Worm (Caenorhabditis elegans) whole organism, L3 larva: Measurements from ENCODE around the gene fis-2.

ENCODE experiments used
- R02D3.7 ChIP-seq: fragments of 150-350 bp; optimal IDR thresholded peaks from 2 replicates; lab custom pipeline; 2014; ENCODE audit warnings: missing biosample characterization, missing genetic modification characterization
- ZK546.5 ChIP-seq: sonication (generic microtip); optimal IDR thresholded peaks from 2 replicates; lab custom pipeline; 2017; ENCODE audit warnings: missing biosample characterization, missing genetic modification characterization
- aly-2 ChIP-seq: fragments of 150-350 bp; optimal IDR thresholded peaks from 2 replicates; lab custom pipeline; 2014; ENCODE audit warnings: missing biosample characterization, missing genetic modification characterization
- ama-1 ChIP-seq: fragments of 150-350 bp; optimal IDR thresholded peaks from 2 replicates; lab custom pipeline; 2018
- ceh-28 ChIP-seq: fragments of 150-350 bp; optimal IDR thresholded peaks from 2 replicates; lab custom pipeline; 2014; ENCODE audit warnings: missing biosample characterization, missing genetic modification reagents, missing genetic modification characterization
- ceh-82 ChIP-seq: fragments of 150-350 bp; optimal IDR thresholded peaks from 2 replicates; lab custom pipeline; 2014; ENCODE audit warnings: missing biosample characterization, missing genetic modification characterization
- ceh-9 ChIP-seq: sonication (generic microtip); optimal IDR thresholded peaks from 2 replicates; lab custom pipeline; 2018; ENCODE audit warnings: missing biosample characterization, missing genetic modification characterization
- daf-12 ChIP-seq: fragments of 150-350 bp; optimal IDR thresholded peaks from 2 replicates; lab custom pipeline; 2014; ENCODE audit warnings: missing biosample characterization, missing genetic modification reagents, missing genetic modification characterization
- egl-27 ChIP-seq: sonication (generic microtip); optimal IDR thresholded peaks from 4 replicates; lab custom pipeline; 2017; ENCODE audit warnings: missing biosample characterization, missing genetic modification reagents, missing genetic modification characterization
- egl-5 ChIP-seq: fragments of 150-350 bp; optimal IDR thresholded peaks from 2 replicates; lab custom pipeline; 2017; ENCODE audit warnings: missing biosample characterization, missing genetic modification reagents, missing genetic modification characterization, inconsistent platforms
- elt-1 ChIP-seq: fragments of 150-350 bp; optimal IDR thresholded peaks from 2 replicates; lab custom pipeline; 2014; ENCODE audit warnings: missing biosample characterization, missing genetic modification characterization
- elt-2 ChIP-seq: sonication (generic microtip); optimal IDR thresholded peaks from 2 replicates; lab custom pipeline; 2016; ENCODE audit warnings: missing genetic modification reagents, mild to moderate bottlenecking, missing genetic modification characterization, missing compliant biosample characterization
- elt-3 ChIP-seq, 3 experiments: fragments of 150-350 bp in 1 of 3; sonication (generic microtip) in 2 of 3; optimal IDR thresholded peaks; 2 replicates in 2 of 3; 4 replicates in 1 of 3; lab custom pipeline; 2014 to 2017; ENCODE audit warnings: missing biosample characterization in 3 of 3, missing genetic modification characterization in 3 of 3
- eor-1 ChIP-seq, 2 experiments: fragments of 150-350 bp; optimal IDR thresholded peaks; 2 replicates each; lab custom pipeline; 2014 to 2018; ENCODE audit warnings: missing biosample characterization in 2 of 2, missing genetic modification characterization in 2 of 2
- fkh-10 ChIP-seq: sonication (generic microtip); optimal IDR thresholded peaks from 2 replicates; lab custom pipeline; 2017; ENCODE audit warnings: missing biosample characterization, missing genetic modification reagents, missing genetic modification characterization
- fkh-2 ChIP-seq: fragments of 150-350 bp; optimal IDR thresholded peaks from 2 replicates; lab custom pipeline; 2014; ENCODE audit warnings: missing biosample characterization, missing genetic modification reagents, missing genetic modification characterization
- hmg-11 ChIP-seq: sonication (generic microtip); optimal IDR thresholded peaks from 2 replicates; lab custom pipeline; 2016; ENCODE audit warnings: missing genetic modification characterization, missing compliant biosample characterization
- jun-1 ChIP-seq: fragments of 150-350 bp; optimal IDR thresholded peaks from 2 replicates; lab custom pipeline; 2014; ENCODE audit warnings: missing biosample characterization, missing genetic modification reagents, missing genetic modification characterization
- lin-15B ChIP-seq: fragments of 150-350 bp; optimal IDR thresholded peaks from 2 replicates; lab custom pipeline; 2014; ENCODE audit warnings: missing biosample characterization, missing genetic modification characterization
- lin-39 ChIP-seq: fragments of 150-350 bp; optimal IDR thresholded peaks from 2 replicates; lab custom pipeline; 2018; ENCODE audit warnings: missing biosample characterization, missing genetic modification reagents, missing genetic modification characterization
- lsy-12 ChIP-seq: sonication (generic microtip); optimal IDR thresholded peaks from 2 replicates; lab custom pipeline; 2016; ENCODE audit warnings: mild to moderate bottlenecking, missing genetic modification characterization, missing compliant biosample characterization
- mdl-1 ChIP-seq: fragments of 150-350 bp; optimal IDR thresholded peaks from 2 replicates; lab custom pipeline; 2014; ENCODE audit warnings: missing biosample characterization, missing genetic modification characterization
- mml-1 ChIP-seq: fragments of 150-350 bp; sonication (generic microtip); optimal IDR thresholded peaks from 3 replicates; lab custom pipeline; 2014; ENCODE audit warnings: missing biosample characterization, missing genetic modification characterization
- nfya-1 ChIP-seq: sonication (generic microtip); optimal IDR thresholded peaks from 2 replicates; lab custom pipeline; 2017; ENCODE audit warnings: missing genetic modification characterization, mild to moderate bottlenecking, missing compliant biosample characterization, antibody characterized with exemption, moderate library complexity; ENCODE audit not compliant: insufficient read depth
- nhr-237 ChIP-seq: fragments of 150-350 bp; optimal IDR thresholded peaks from 2 replicates; lab custom pipeline; 2014; ENCODE audit warnings: missing biosample characterization, missing genetic modification characterization
- nhr-25 ChIP-seq: sonication (generic microtip); optimal IDR thresholded peaks from 2 replicates; lab custom pipeline; 2017; ENCODE audit warnings: missing biosample characterization, missing genetic modification characterization
- nhr-28 ChIP-seq: fragments of 150-350 bp; optimal IDR thresholded peaks from 2 replicates; lab custom pipeline; 2014; ENCODE audit warnings: missing biosample characterization, missing genetic modification characterization
- nhr-43 ChIP-seq: sonication (generic microtip); optimal IDR thresholded peaks from 2 replicates; lab custom pipeline; 2016; ENCODE audit warnings: mild to moderate bottlenecking, missing genetic modification characterization, missing compliant biosample characterization; ENCODE audit not compliant: poor library complexity, severe bottlenecking
- nhr-67 ChIP-seq: fragments of 150-350 bp; optimal IDR thresholded peaks from 2 replicates; lab custom pipeline; 2014; ENCODE audit warnings: missing biosample characterization, missing genetic modification characterization
- nhr-77 ChIP-seq: fragments of 150-350 bp; optimal IDR thresholded peaks from 2 replicates; lab custom pipeline; 2014; ENCODE audit warnings: missing biosample characterization, missing genetic modification characterization
- pha-4 ChIP-seq: fragments of 150-350 bp; optimal IDR thresholded peaks from 2 replicates; lab custom pipeline; 2014; ENCODE audit warnings: missing biosample characterization, missing genetic modification reagents, missing genetic modification characterization
- pqm-1 ChIP-seq: fragments of 150-350 bp; optimal IDR thresholded peaks from 2 replicates; lab custom pipeline; 2017; ENCODE audit warnings: missing biosample characterization, missing genetic modification characterization, inconsistent platforms
- sea-2 ChIP-seq: fragments of 150-350 bp; sonication (generic microtip); optimal IDR thresholded peaks from 4 replicates; lab custom pipeline; 2014; ENCODE audit warnings: missing biosample characterization, missing genetic modification reagents, missing genetic modification characterization
- skn-1 ChIP-seq: fragments of 150-350 bp; optimal IDR thresholded peaks from 2 replicates; lab custom pipeline; 2014; ENCODE audit warnings: missing biosample characterization, missing genetic modification characterization
- snpc-4 ChIP-seq: fragments of 150-350 bp; optimal IDR thresholded peaks from 2 replicates; lab custom pipeline; 2014; ENCODE audit warnings: missing biosample characterization, missing genetic modification characterization
- tbx-2 ChIP-seq: sonication (generic microtip); optimal IDR thresholded peaks from 2 replicates; lab custom pipeline; 2016; ENCODE audit warnings: mild to moderate bottlenecking, missing genetic modification characterization, missing compliant biosample characterization
- unc-39 ChIP-seq: sonication (generic microtip); optimal IDR thresholded peaks from 4 replicates; lab custom pipeline; 2017; ENCODE audit warnings: missing biosample characterization, missing genetic modification characterization
- unc-62 ChIP-seq: fragments of 150-350 bp; sonication (generic microtip); optimal IDR thresholded peaks from 4 replicates; lab custom pipeline; 2014; ENCODE audit warnings: missing biosample characterization, missing genetic modification reagents, missing genetic modification characterization
- zag-1 ChIP-seq: fragments of 150-350 bp; optimal IDR thresholded peaks from 2 replicates; lab custom pipeline; 2014; ENCODE audit warnings: missing biosample characterization, missing genetic modification characterization

fis-2 gene

ce11 chrX:8318950-8319349 lies 33.9 kb upstream of the fis-2 start, which contains the start of gene srh-11:
TSS of gene srh-11 (minus strand) at chrX:8319050.
- TF ChIP-seq lin-39 (tag; lab: Kevin White, UChicago) (no peak), nhr-237 (tag; lab: Kevin White, UChicago) (no peak), aly-2 (no peak), elt-2 (tag; lab: Kevin White, UChicago) (no peak), unc-39 (tag; lab: Kevin White, UChicago) (no peak)

- TF ChIP-seq R02D3.7 (no peak), daf-12 (tag; lab: Kevin White, UChicago) (no peak), nhr-237 (tag; lab: Kevin White, UChicago) (no peak), nhr-67 (tag; lab: Kevin White, UChicago) (no peak), ceh-9 (tag; lab: Kevin White, UChicago) (no peak), egl-5 (no peak), egl-27 (tag; lab: Kevin White, UChicago) (no peak), hmg-11 (no peak), nfya-1 (no peak), nhr-28 (no peak)
- TF ChIP-seq, all 47 proteins: peak for 0
These were observed 26.6 kb upstream of the fis-2 start for ce11 chrX:8311590-8311989.

- TF ChIP-seq mdl-1 (tag; lab: Kevin White, UChicago) (no peak), ceh-82 (tag; lab: Kevin White, UChicago) (no peak), daf-12 (tag; lab: Kevin White, UChicago) (no peak), jun-1 (tag; lab: Kevin White, UChicago) (no peak), aly-2 (no peak), unc-39 (tag; lab: Kevin White, UChicago) (no peak), ceh-9 (tag; lab: Kevin White, UChicago) (no peak), ZK546.5 (no peak), nhr-237 (tag; lab: Kevin White, UChicago) (no peak), elt-1 (tag; lab: Kevin White, UChicago) (no peak), pqm-1 (tag; lab: Kevin White, UChicago) (no peak), nhr-25 (tag; lab: Kevin White, UChicago) (no peak)
These were observed 25.7 kb upstream of the fis-2 start for ce11 chrX:8310747-8311146.

- TF ChIP-seq sea-2 (GFP tag; lab: Kevin White, UChicago) (no peak), fkh-10 (GFP tag; lab: Kevin White, UChicago) (peak; percentile 22), zag-1 (tag; lab: Kevin White, UChicago) (no peak), lsy-12 (tag; lab: Kevin White, UChicago) (no peak), mml-1 (tag; lab: Kevin White, UChicago) (no peak)
These were observed 23.5 kb upstream of the fis-2 start for ce11 chrX:8308491-8308890.

ce11 chrX:8307600-8307999 lies 22.6 kb upstream of the fis-2 start, which contains the start of gene R09F10.5:
TSS of gene R09F10.5 (minus strand) at chrX:8307700.
- TF ChIP-seq elt-2 (tag; lab: Kevin White, UChicago) (no peak), pha-4 (no peak), nhr-77 (tag; lab: Kevin White, UChicago) (no peak), ceh-82 (tag; lab: Kevin White, UChicago) (no peak), nhr-67 (tag; lab: Kevin White, UChicago) (no peak), snpc-4 (tag; lab: Kevin White, UChicago) (no peak), eor-1 (tag; optimal IDR thresholded peaks at IDR 0.05; lab: Kevin White, UChicago) (no peak), mdl-1 (tag; lab: Kevin White, UChicago) (no peak), egl-27 (tag; lab: Kevin White, UChicago) (no peak), hmg-11 (no peak), elt-1 (tag; lab: Kevin White, UChicago) (no peak)
- TF ChIP-seq, all 47 proteins: peak for 0

ce11 chrX:8302803-8303202 lies 17.8 kb upstream of the fis-2 start:
- TF ChIP-seq nhr-237 (tag; lab: Kevin White, UChicago) (no peak), nhr-25 (tag; lab: Kevin White, UChicago) (peak; percentile 54)

ce11 chrX:8302299-8302698 lies 17.3 kb upstream of the fis-2 start, which contains the start of gene inx-5:
TSS of gene inx-5 (minus strand) at chrX:8302399.
- no peak for TF ChIP-seq ZK546.5
- no peak for TF ChIP-seq ama-1
- no peak for TF ChIP-seq tbx-2 (tag; lab: Kevin White, UChicago)
- TF ChIP-seq elt-3 (tag; optimal IDR thresholded peaks at IDR 0.05; lab: Kevin White, UChicago), result no peak
- TF ChIP-seq nhr-28, result no peak
- TF ChIP-seq sea-2 (GFP tag; lab: Kevin White, UChicago), result no peak
- TF ChIP-seq lin-15B (tag; lab: Kevin White, UChicago), result no peak
- no peak for TF ChIP-seq nhr-77 (tag; lab: Kevin White, UChicago)
- no peak for TF ChIP-seq fkh-2 (tag; lab: Kevin White, UChicago)
- TF ChIP-seq ceh-82 (tag; lab: Kevin White, UChicago), result no peak
- no peak for TF ChIP-seq ceh-28 (tag; lab: Kevin White, UChicago)
- no peak for TF ChIP-seq nhr-43 (tag; lab: Kevin White, UChicago)
- no peak for TF ChIP-seq skn-1 (tag; lab: Kevin White, UChicago)
- TF ChIP-seq nhr-25 (tag; lab: Kevin White, UChicago), result no peak
- no peak for TF ChIP-seq mdl-1 (tag; lab: Kevin White, UChicago)
- TF ChIP-seq unc-62, result no peak
- TF ChIP-seq egl-5, result no peak
- TF ChIP-seq, all 47 proteins: peak for 0
